Fruit fly (Drosophila melanogaster) whole organism, wandering third instar larva: ENCODE measurements around the gene SsRbeta.

Source experiments
- Hr78 ChIP-seq: fragments of >200 bp; optimal IDR thresholded peaks from 2 replicates; lab custom pipeline; 2017; ENCODE audit warnings: missing biosample characterization, missing genetic modification characterization
- Myc ChIP-seq: fragments of >200 bp; optimal IDR thresholded peaks from 2 replicates; lab custom pipeline; 2017
- Vsx2 ChIP-seq: fragments of 200-300, 225-300 bp; sonication (Bioruptor generic); optimal IDR thresholded peaks from 2 replicates; lab custom pipeline; 2018; ENCODE audit warnings: missing biosample characterization, missing genetic modification characterization; ENCODE audit not compliant: partially characterized antibody
- lola ChIP-seq: fragments of >200 bp; optimal IDR thresholded peaks from 2 replicates; lab custom pipeline; 2017; ENCODE audit warnings: missing biosample characterization, missing genetic modification characterization

DNA sequence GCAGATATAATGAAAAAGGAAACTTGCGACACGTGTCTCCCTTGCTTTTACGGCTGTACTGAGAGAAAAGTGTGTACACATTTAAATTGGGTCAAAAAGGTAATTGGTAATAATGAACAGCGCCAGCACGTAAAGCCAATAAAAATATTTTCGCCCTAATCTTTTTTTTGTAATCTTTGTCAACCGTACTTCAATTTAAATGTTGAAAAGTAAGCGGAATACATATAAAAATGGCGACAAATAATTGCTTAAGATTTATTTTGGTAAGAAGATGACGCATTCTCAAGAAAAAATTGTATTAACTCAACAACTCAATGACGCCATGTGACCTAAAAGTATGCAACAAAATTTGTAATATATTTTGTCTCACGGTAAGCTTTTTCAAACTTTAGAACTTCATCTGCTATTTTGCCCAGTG lies 18.4 kb downstream of the SsRbeta start:
- TF ChIP-seq lola (GFP tag; lab: Kevin White, UChicago) (no peak), Myc (lab: Kevin White, UChicago) (no peak), Hr78 (no peak), Vsx2 (no peak)
